Worm (Caenorhabditis elegans) whole organism, L1 larva: Measurements from ENCODE around the gene twk-48.

ENCODE experiments used
- C04F5.9 ChIP-seq: sonication (generic microtip); optimal IDR thresholded peaks from 2 replicates; lab custom pipeline; 2016; ENCODE audit warnings: missing genetic modification characterization, missing compliant biosample characterization
- C16A3.4 ChIP-seq: fragments of 150-350 bp; optimal IDR thresholded peaks from 2 replicates; lab custom pipeline; 2014; ENCODE audit warnings: missing biosample characterization, missing genetic modification characterization
- C34B4.2 ChIP-seq: sonication (generic microtip); optimal IDR thresholded peaks from 2 replicates; lab custom pipeline; 2017; ENCODE audit warnings: mild to moderate bottlenecking, missing genetic modification characterization, missing compliant biosample characterization
- alr-1 ChIP-seq: fragments of 200-800 bp; sonication (Bioruptor generic); optimal IDR thresholded peaks from 2 replicates; lab custom pipeline; 2018; ENCODE audit warnings: borderline replicate concordance, mild to moderate bottlenecking, missing genetic modification characterization, missing compliant biosample characterization
- blmp-1 ChIP-seq: fragments of 150-350 bp; optimal IDR thresholded peaks from 2 replicates; lab custom pipeline; 2014; ENCODE audit warnings: missing biosample characterization, missing genetic modification characterization
- ceh-88 ChIP-seq: fragments of 200-800 bp; sonication (Bioruptor generic); IDR thresholded peaks from 2 replicates; pipeline ENCODE4 v1.3.6; 2022; ENCODE audit warnings: missing genetic modification characterization, missing compliant biosample characterization
- ceh-90 ChIP-seq: sonication (generic microtip); optimal IDR thresholded peaks from 2 replicates; lab custom pipeline; 2016; ENCODE audit warnings: missing genetic modification characterization, missing compliant biosample characterization
- dpl-1 ChIP-seq, 3 experiments: fragments of 150-350 bp in 2 of 3; sonication (generic microtip) in 1 of 3; optimal IDR thresholded peaks; 2 replicates each; lab custom pipeline; 2014 to 2017; ENCODE audit warnings: missing biosample characterization in 3 of 3, missing genetic modification characterization in 3 of 3, missing genetic modification reagents in 3 of 3
- efl-1 ChIP-seq, 4 experiments: fragments of 150-350 bp; optimal IDR thresholded peaks in 3 of 4; peaks in 1 of 4; 1 replicate in 1 of 4; 2 replicates in 3 of 4; lab custom pipeline; 2014; ENCODE audit warnings: missing biosample characterization in 2 of 4, missing genetic modification characterization in 2 of 4, missing genetic modification reagents in 2 of 4
- egl-27 ChIP-seq, 2 experiments: fragments of 150-350 bp in 1 of 2; sonication (generic microtip); optimal IDR thresholded peaks; 3 replicates each; lab custom pipeline; 2017 to 2018; ENCODE audit warnings: missing biosample characterization in 2 of 2, missing genetic modification characterization in 2 of 2, missing genetic modification reagents in 2 of 2
- elt-2 ChIP-seq: sonication (generic microtip); optimal IDR thresholded peaks from 2 replicates; lab custom pipeline; 2016; ENCODE audit warnings: missing genetic modification characterization, mild to moderate bottlenecking, inconsistent platforms, missing compliant biosample characterization, missing genetic modification reagents
- elt-3 ChIP-seq, 6 experiments: fragments of 150-350 bp in 1 of 6; sonication (generic microtip); optimal IDR thresholded peaks; 2 replicates each; lab custom pipeline; 2017 to 2018; ENCODE audit warnings: missing biosample characterization in 6 of 6, missing genetic modification characterization in 6 of 6, inconsistent platforms in 1 of 6
- fkh-10 ChIP-seq: sonication (generic microtip); optimal IDR thresholded peaks from 2 replicates; lab custom pipeline; 2017; ENCODE audit warnings: missing biosample characterization, missing genetic modification reagents, missing genetic modification characterization
- fos-1 ChIP-seq: fragments of 150-350 bp; optimal IDR thresholded peaks from 2 replicates; lab custom pipeline; 2014; ENCODE audit warnings: missing biosample characterization, missing genetic modification characterization
- grh-1 ChIP-seq: fragments of 200-800 bp; sonication (Bioruptor generic); IDR thresholded peaks from 2 replicates; pipeline ENCODE4 v1.3.6; 2022; ENCODE audit warnings: missing genetic modification reagents, missing genetic modification characterization, missing compliant biosample characterization
- hlh-17 ChIP-seq: fragments of 200-800 bp; sonication (Bioruptor generic); optimal IDR thresholded peaks from 2 replicates; lab custom pipeline; 2018; ENCODE audit warnings: missing genetic modification characterization, mild to moderate bottlenecking, missing compliant biosample characterization, moderate library complexity, borderline replicate concordance
- hlh-4 ChIP-seq: sonication (generic microtip); optimal IDR thresholded peaks from 2 replicates; lab custom pipeline; 2016; ENCODE audit warnings: mild to moderate bottlenecking, missing genetic modification characterization, missing compliant biosample characterization
- isw-1 ChIP-seq: fragments of 200-800 bp; sonication (Bioruptor generic); IDR thresholded peaks from 2 replicates; pipeline ENCODE4 v1.3.6; 2022; ENCODE audit warnings: missing genetic modification characterization, missing compliant biosample characterization
- lin-14 ChIP-seq: fragments of 200-800 bp; sonication (Bioruptor generic); optimal IDR thresholded peaks from 2 replicates; lab custom pipeline; 2018; ENCODE audit warnings: mild to moderate bottlenecking, missing genetic modification characterization, moderate library complexity, missing compliant biosample characterization
- lin-35 ChIP-seq, 2 experiments: fragments of 150-350 bp; optimal IDR thresholded peaks; 2 replicates each; lab custom pipeline; 2014; ENCODE audit warnings: missing biosample characterization in 2 of 2, missing genetic modification characterization in 2 of 2, missing genetic modification reagents in 2 of 2
- nhr-11 ChIP-seq: fragments of 150-350 bp; optimal IDR thresholded peaks from 2 replicates; lab custom pipeline; 2014; ENCODE audit warnings: missing biosample characterization, missing genetic modification characterization
- nhr-20 ChIP-seq: sonication (generic microtip); optimal IDR thresholded peaks from 2 replicates; lab custom pipeline; 2016; ENCODE audit warnings: mild to moderate bottlenecking, missing genetic modification characterization, missing compliant biosample characterization
- nhr-47 ChIP-seq: sonication (generic microtip); optimal IDR thresholded peaks from 2 replicates; lab custom pipeline; 2016; ENCODE audit warnings: mild to moderate bottlenecking, missing genetic modification characterization, moderate library complexity, missing compliant biosample characterization
- nhr-71 ChIP-seq: sonication (generic microtip); optimal IDR thresholded peaks from 2 replicates; lab custom pipeline; 2016; ENCODE audit warnings: mild to moderate bottlenecking, missing genetic modification characterization, moderate library complexity, missing compliant biosample characterization
- nhr-76 ChIP-seq: sonication (generic microtip); optimal IDR thresholded peaks from 2 replicates; lab custom pipeline; 2017; ENCODE audit warnings: missing biosample characterization, missing genetic modification characterization
- nhr-77 ChIP-seq: fragments of 150-350 bp; optimal IDR thresholded peaks from 2 replicates; lab custom pipeline; 2014; ENCODE audit warnings: missing biosample characterization, missing genetic modification characterization
- nhr-85 ChIP-seq: sonication (generic microtip); peaks from one replicate; lab custom pipeline; 2016; ENCODE audit warnings: missing genetic modification characterization, inconsistent platforms, missing compliant biosample characterization
- nhr-90 ChIP-seq: sonication (generic microtip); optimal IDR thresholded peaks from 2 replicates; lab custom pipeline; 2016; ENCODE audit warnings: mild to moderate bottlenecking, missing genetic modification characterization, missing compliant biosample characterization; ENCODE audit not compliant: poor library complexity
- pag-3 ChIP-seq: sonication (generic microtip); optimal IDR thresholded peaks from 2 replicates; lab custom pipeline; 2017; ENCODE audit warnings: missing genetic modification characterization, mild to moderate bottlenecking, missing compliant biosample characterization, antibody characterized with exemption, borderline replicate concordance; ENCODE audit not compliant: insufficient read depth
- rnt-1 ChIP-seq: sonication (generic microtip); optimal IDR thresholded peaks from 2 replicates; lab custom pipeline; 2016; ENCODE audit warnings: mild to moderate bottlenecking, missing genetic modification characterization, moderate library complexity, missing compliant biosample characterization
- snu-23 ChIP-seq: sonication (generic microtip); optimal IDR thresholded peaks from 2 replicates; lab custom pipeline; 2016; ENCODE audit warnings: missing genetic modification characterization, missing compliant biosample characterization
- tlp-1 ChIP-seq: fragments of 150-350 bp; optimal IDR thresholded peaks from 2 replicates; lab custom pipeline; 2014; ENCODE audit warnings: missing biosample characterization, missing genetic modification characterization
- unc-30 ChIP-seq: sonication (generic microtip); optimal IDR thresholded peaks from 2 replicates; lab custom pipeline; 2017; ENCODE audit warnings: missing biosample characterization, missing genetic modification characterization
- ztf-11 ChIP-seq, 2 experiments: sonication (generic microtip); optimal IDR thresholded peaks; 2 replicates each; lab custom pipeline; 2016 to 2017; ENCODE audit warnings: missing genetic modification characterization in 2 of 2, missing biosample characterization in 1 of 2, missing compliant biosample characterization in 1 of 2
- ztf-4 ChIP-seq: fragments of 150-350 bp; optimal IDR thresholded peaks from 2 replicates; lab custom pipeline; 2014; ENCODE audit warnings: missing biosample characterization, missing genetic modification characterization

Gene twk-48

DNA sequence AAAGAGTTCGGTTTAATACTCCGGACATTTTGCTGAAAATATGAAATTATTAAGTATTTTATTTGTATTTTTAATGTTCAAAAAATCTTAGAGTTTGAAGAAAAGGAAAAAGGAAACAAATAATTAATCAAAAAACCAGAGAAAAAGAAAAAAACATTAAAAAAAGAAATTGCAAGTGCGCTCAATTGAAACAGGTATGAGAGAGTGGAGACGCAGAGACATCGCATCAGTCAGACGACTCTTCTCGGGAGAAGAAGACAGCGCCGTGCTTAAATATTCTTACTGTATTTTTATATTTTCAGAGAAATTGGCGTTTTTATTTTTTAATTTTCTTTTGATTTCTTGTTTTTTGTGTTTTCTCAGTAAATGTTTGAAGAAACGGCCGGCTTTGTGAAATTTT is 12.4 kb upstream of the twk-48 start, which contains the start of gene mrpl-36 (continued):
- TF ChIP-seq alr-1 (no peak), hlh-17 (GFP tag; lab: Kevin White, UChicago) (no peak), rnt-1 (peak; percentile 36), tlp-1 (no peak), fkh-10 (GFP tag; lab: Kevin White, UChicago) (no peak), lin-35 (GFP tag; optimal IDR thresholded peaks at IDR 0.05; lab: Kevin White, UChicago) (peak; percentile 52 to 61), C34B4.2 (tag; lab: Kevin White, UChicago) (no peak), nhr-76 (no peak), fos-1 (no peak), C16A3.4 (peak; percentile 30), unc-30 (tag; lab: Kevin White, UChicago) (no peak)

DNA sequence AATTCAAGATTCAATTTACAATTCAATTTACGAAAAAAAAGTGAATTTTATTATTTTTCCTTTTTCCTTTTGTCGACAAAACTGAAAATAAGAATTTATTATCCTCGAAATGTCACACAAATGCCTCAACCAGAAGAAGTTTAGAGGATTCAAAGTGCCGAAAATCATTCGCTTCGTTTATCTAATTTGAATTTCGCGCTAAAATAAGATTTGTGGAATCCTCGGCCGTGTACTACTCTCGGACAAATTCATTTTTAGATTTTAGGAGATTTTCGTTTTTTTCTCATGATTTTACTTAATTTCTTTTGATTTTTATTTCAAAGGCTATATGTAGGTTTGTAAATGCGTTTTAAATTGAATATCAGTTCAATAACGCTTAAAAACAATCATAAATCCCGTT is 11.9 kb upstream of the twk-48 start:
- TF ChIP-seq tlp-1 (no peak), grh-1 (GFP tag; lab: Robert Waterston, UW) (0 out of 2 replicates have a peak, but pooled peaks have one; percentile 10), ztf-4 (tag; lab: Kevin White, UChicago) (no peak), rnt-1 (peak; percentile 13), C04F5.9 (tag; lab: Kevin White, UChicago) (no peak), fkh-10 (GFP tag; lab: Kevin White, UChicago) (no peak), dpl-1 (GFP tag; optimal IDR thresholded peaks at IDR 0.05; lab: Kevin White, UChicago) (peak; percentile 49 to 69 (median 56)), efl-1 (optimal IDR thresholded peaks at IDR 0.05; lab: Kevin White, UChicago) (peak; percentile 72 to 89), efl-1 (GFP tag; optimal IDR thresholded peaks at IDR 0.05 in 1 of 2; lab: Kevin White, UChicago) (peak; percentile 64 to 95), ceh-90 (no peak), elt-3 (tag; optimal IDR thresholded peaks at IDR 0.05; lab: Kevin White, UChicago) (no peak), ztf-11 (tag; optimal IDR thresholded peaks at IDR 0.05; lab: Kevin White, UChicago) (no peak), ceh-88 (GFP tag; lab: Robert Waterston, UW) (no peak), lin-35 (GFP tag; optimal IDR thresholded peaks at IDR 0.05; lab: Kevin White, UChicago) (peak in 1 of 2 experiments; percentile 26)
- TF ChIP-seq, all 84 proteins: peak for 5

DNA sequence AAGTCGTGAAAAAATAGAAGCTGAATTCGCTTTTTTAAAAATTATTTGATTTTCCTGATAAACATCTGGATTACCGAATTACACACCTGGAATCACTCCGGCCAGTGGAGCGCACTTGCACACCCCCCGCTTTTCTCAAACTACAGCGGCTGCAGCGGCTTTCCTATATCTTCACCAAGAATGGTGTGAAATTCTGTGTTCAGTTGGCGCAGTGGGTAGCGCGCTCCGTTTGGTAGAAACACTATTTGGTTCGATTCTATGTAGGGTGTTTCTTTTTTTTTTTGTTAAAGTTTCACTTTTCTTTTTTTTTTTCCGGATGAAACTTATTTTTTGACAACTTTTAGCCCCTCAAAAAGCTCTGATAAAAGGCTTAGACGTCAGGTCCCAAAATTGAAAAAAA is 11.4 kb upstream of the twk-48 start:
- TF ChIP-seq nhr-85 (tag; lab: Kevin White, UChicago) = peak; percentile 71
- TF ChIP-seq isw-1 = 0 out of 2 replicates have a peak, but pooled peaks have one; percentile 3
- TF ChIP-seq, all 84 proteins: peak for 2; not testable (repeated sequence) for 82

DNA sequence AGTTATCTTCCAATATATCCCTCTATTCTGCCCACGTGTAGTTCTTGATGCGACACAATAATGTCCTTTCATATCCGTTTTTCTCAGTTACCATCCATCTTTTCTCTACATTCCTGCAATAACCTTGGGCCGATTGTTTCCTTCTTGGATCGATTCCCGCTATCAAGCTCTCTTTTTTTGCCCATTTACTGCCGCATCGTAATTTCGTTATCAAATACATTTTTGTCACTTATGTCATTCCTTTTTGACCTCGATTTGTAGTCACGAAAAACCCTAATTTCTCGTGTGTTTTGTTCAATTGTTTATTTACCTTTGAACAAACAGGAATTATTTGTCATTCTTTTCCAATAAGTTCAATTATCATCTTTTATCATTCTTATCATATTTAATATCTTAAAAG is 10.6 kb upstream of the twk-48 start:
- TF ChIP-seq ztf-11 (tag; optimal IDR thresholded peaks at IDR 0.05; lab: Kevin White, UChicago) = no peak
- peak; percentile 1 for TF ChIP-seq elt-2 (tag; lab: Kevin White, UChicago)
- TF ChIP-seq lin-14 (GFP tag; lab: Kevin White, UChicago) = peak; percentile 62
- peak; percentile 58 for TF ChIP-seq blmp-1
- peak in 1 of 2 experiments; percentile 29 for TF ChIP-seq egl-27 (tag; optimal IDR thresholded peaks at IDR 0.05; lab: Kevin White, UChicago)
- peak; percentile 38 for TF ChIP-seq nhr-90 (tag; lab: Kevin White, UChicago)
- TF ChIP-seq nhr-20 (tag; lab: Kevin White, UChicago) = peak; percentile 60
- TF ChIP-seq nhr-71 (tag; lab: Kevin White, UChicago) = peak; percentile 59
- peak; percentile 57 for TF ChIP-seq nhr-85 (tag; lab: Kevin White, UChicago)
- TF ChIP-seq nhr-11 (tag; lab: Kevin White, UChicago) = no peak
- TF ChIP-seq nhr-47 (tag; lab: Kevin White, UChicago) = peak; percentile 2
- no peak for TF ChIP-seq hlh-4 (tag; lab: Kevin White, UChicago)
- no peak for TF ChIP-seq nhr-77
- TF ChIP-seq pag-3 (tag; lab: Kevin White, UChicago) = peak; percentile 29
- TF ChIP-seq snu-23 (GFP tag; lab: Kevin White, UChicago) = peak; percentile 22
- peak in 1 of 2 experiments; percentile 20 for TF ChIP-seq lin-35 (GFP tag; optimal IDR thresholded peaks at IDR 0.05; lab: Kevin White, UChicago)
- TF ChIP-seq elt-3 (tag; optimal IDR thresholded peaks at IDR 0.05; lab: Kevin White, UChicago) = peak in 5 of 6 experiments; percentile 3 to 71 (median 57)
